Worm (Caenorhabditis elegans) whole organism, young adult: ENCODE measurements around the gene cthd-1.

Experiments
- B0019.2 ChIP-seq: fragments of 200-800 bp; sonication (Bioruptor generic); conservative IDR thresholded peaks from 2 replicates; pipeline ENCODE4 v1.3.6; 2022; ENCODE audit warnings: missing genetic modification reagents, missing genetic modification characterization, missing compliant biosample characterization
- B0035.1 ChIP-seq: sonication (generic microtip); optimal IDR thresholded peaks from 2 replicates; lab custom pipeline; 2016; ENCODE audit warnings: missing genetic modification characterization, mild to moderate bottlenecking, missing compliant biosample characterization, missing genotype, missing genetic modification reagents
- C06A6.2 ChIP-seq: fragments of 200-800 bp; sonication (Bioruptor generic); conservative IDR thresholded peaks from 2 replicates; pipeline ENCODE4 v1.3.6; 2022; ENCODE audit warnings: missing genetic modification characterization, missing compliant biosample characterization
- C17E4.6 ChIP-seq: fragments of 200-800 bp; sonication (Bioruptor generic); IDR thresholded peaks from 2 replicates; pipeline ENCODE4 v1.3.6; 2022; ENCODE audit warnings: missing genetic modification reagents, missing genetic modification characterization, missing compliant biosample characterization
- D2030.7 ChIP-seq: fragments of 200-800 bp; sonication (Bioruptor generic); IDR thresholded peaks from 2 replicates; pipeline ENCODE4 v1.3.6; 2022; ENCODE audit warnings: missing genetic modification reagents, missing genetic modification characterization, missing compliant biosample characterization
- F22D6.2 ChIP-seq: sonication (generic microtip); optimal IDR thresholded peaks from 2 replicates; lab custom pipeline; 2016; ENCODE audit warnings: mild to moderate bottlenecking, missing genetic modification characterization, missing compliant biosample characterization
- F33H1.4 ChIP-seq: fragments of 200-800 bp; sonication (Bioruptor generic); IDR thresholded peaks from 2 replicates; pipeline ENCODE4 v1.3.6; 2022; ENCODE audit warnings: missing genetic modification reagents, missing genetic modification characterization, missing compliant biosample characterization
- F37B4.10 ChIP-seq: fragments of 200-800 bp; sonication (Bioruptor generic); IDR thresholded peaks from 2 replicates; pipeline ENCODE4 v1.3.6; 2022; ENCODE audit warnings: missing genetic modification characterization, missing compliant biosample characterization
- F39B2.1 ChIP-seq: fragments of 200-800 bp; sonication (Bioruptor generic); IDR thresholded peaks from 2 replicates; pipeline ENCODE4 v1.3.6; 2022; ENCODE audit warnings: missing genetic modification reagents, missing genetic modification characterization, missing compliant biosample characterization
- F52B5.7 ChIP-seq: sonication (generic microtip); optimal IDR thresholded peaks from 2 replicates; lab custom pipeline; 2016; ENCODE audit warnings: mild to moderate bottlenecking, missing genetic modification characterization, missing compliant biosample characterization
- F57A8.1 ChIP-seq: fragments of 200-800 bp; sonication (Bioruptor generic); optimal IDR thresholded peaks from 2 replicates; lab custom pipeline; 2018; ENCODE audit warnings: mild to moderate bottlenecking, missing genetic modification characterization, moderate library complexity, missing compliant biosample characterization
- K12H6.12 ChIP-seq: fragments of 200-800 bp; sonication (Bioruptor generic); optimal IDR thresholded peaks from 2 replicates; lab custom pipeline; 2018; ENCODE audit warnings: mild to moderate bottlenecking, missing genetic modification characterization, missing compliant biosample characterization
- T26A5.8 ChIP-seq: sonication (generic microtip); optimal IDR thresholded peaks from 2 replicates; lab custom pipeline; 2016; ENCODE audit warnings: missing genetic modification characterization, missing compliant biosample characterization
- Y56A3A.18 ChIP-seq: fragments of 200-800 bp; sonication (Bioruptor generic); IDR thresholded peaks from 2 replicates; pipeline ENCODE4 v1.3.6; 2022; ENCODE audit warnings: missing genetic modification reagents, missing genetic modification characterization, missing compliant biosample characterization
- Y67H2A.10 ChIP-seq: fragments of 200-800 bp; sonication (Bioruptor generic); conservative IDR thresholded peaks from 2 replicates; pipeline ENCODE4 v1.3.6; 2022; ENCODE audit warnings: missing genetic modification reagents, missing genetic modification characterization, missing compliant biosample characterization
- Y79H2A.3 ChIP-seq: fragments of 200-800 bp; sonication (Bioruptor generic); conservative IDR thresholded peaks from 2 replicates; pipeline ENCODE4 v1.3.6; 2022; ENCODE audit warnings: missing genetic modification reagents, missing genetic modification characterization, missing compliant biosample characterization
- athp-1 ChIP-seq: sonication (generic microtip); optimal IDR thresholded peaks from 2 replicates; lab custom pipeline; 2017; ENCODE audit warnings: mild to moderate bottlenecking, missing genetic modification characterization, missing compliant biosample characterization
- attf-5 ChIP-seq: fragments of 200-800 bp; sonication (Bioruptor generic); optimal IDR thresholded peaks from 2 replicates; lab custom pipeline; 2018; ENCODE audit warnings: mild to moderate bottlenecking, missing genetic modification characterization, missing compliant biosample characterization
- bed-1 ChIP-seq: fragments of 200-800 bp; sonication (Bioruptor generic); IDR thresholded peaks from 2 replicates; pipeline ENCODE4 v1.3.6; 2022; ENCODE audit warnings: missing genetic modification reagents, missing genetic modification characterization, missing compliant biosample characterization
- ccch-3 ChIP-seq: fragments of 200-800 bp; sonication (Bioruptor generic); optimal IDR thresholded peaks from 2 replicates; lab custom pipeline; 2018; ENCODE audit warnings: mild to moderate bottlenecking, missing genetic modification characterization, missing compliant biosample characterization
- cebp-2 ChIP-seq: fragments of 200-800 bp; sonication (Bioruptor generic); IDR thresholded peaks from 2 replicates; pipeline ENCODE4 v1.3.6; 2022; ENCODE audit warnings: missing genetic modification characterization, missing compliant biosample characterization
- ceh-40 ChIP-seq: fragments of 200-800 bp; sonication (Bioruptor generic); IDR thresholded peaks from 2 replicates; pipeline ENCODE4 v1.3.6; 2022; ENCODE audit warnings: missing genetic modification characterization, missing compliant biosample characterization
- die-1 ChIP-seq: sonication (generic microtip); optimal IDR thresholded peaks from 2 replicates; lab custom pipeline; 2016; ENCODE audit warnings: missing genotype, mild to moderate bottlenecking, missing genetic modification characterization, missing compliant biosample characterization
- egl-18 ChIP-seq: fragments of 200-800 bp; sonication (Bioruptor generic); IDR thresholded peaks from 2 replicates; pipeline ENCODE4 v1.3.6; 2022; ENCODE audit warnings: missing genetic modification reagents, missing genetic modification characterization, missing compliant biosample characterization
- egl-44 ChIP-seq: fragments of 200-800 bp; sonication (Bioruptor generic); IDR thresholded peaks from 2 replicates; pipeline ENCODE4 v1.3.6; 2022; ENCODE audit warnings: missing genetic modification reagents, missing genetic modification characterization, missing compliant biosample characterization
- hmg-20 ChIP-seq: fragments of 200-800 bp; sonication (Bioruptor generic); IDR thresholded peaks from 2 replicates; pipeline ENCODE4 v1.3.6; 2022; ENCODE audit warnings: missing genetic modification reagents, missing genetic modification characterization, missing compliant biosample characterization
- hrde-1 ChIP-seq: sonication (generic microtip); optimal IDR thresholded peaks from 2 replicates; lab custom pipeline; 2016; ENCODE audit warnings: missing genetic modification characterization, mild to moderate bottlenecking, missing compliant biosample characterization, moderate library complexity, missing genotype, missing genetic modification reagents, borderline replicate concordance
- hsf-1 ChIP-seq: fragments of 200-800 bp; sonication (Bioruptor generic); IDR thresholded peaks from 2 replicates; pipeline ENCODE4 v1.3.6; 2022; ENCODE audit warnings: missing genetic modification reagents, missing genetic modification characterization, missing compliant biosample characterization
- lag-1 ChIP-seq: fragments of 200-800 bp; sonication (Bioruptor generic); IDR thresholded peaks from 2 replicates; pipeline ENCODE4 v1.3.6; 2022; ENCODE audit warnings: missing genetic modification reagents, missing genetic modification characterization, missing compliant biosample characterization
- let-607 ChIP-seq, 2 experiments: fragments of 200-800 bp in 1 of 2; sonication (Bioruptor generic) in 1 of 2; sonication (generic microtip) in 1 of 2; optimal IDR thresholded peaks; 2 replicates each; lab custom pipeline; 2016 to 2018; ENCODE audit warnings: mild to moderate bottlenecking in 2 of 2, missing compliant biosample characterization in 2 of 2, missing genetic modification characterization in 2 of 2, moderate library complexity in 2 of 2, missing genotype in 1 of 2
- lin-26 ChIP-seq: fragments of 200-800 bp; sonication (Bioruptor generic); IDR thresholded peaks from 2 replicates; pipeline ENCODE4 v1.3.6; 2022; ENCODE audit warnings: missing genetic modification reagents, missing genetic modification characterization, missing compliant biosample characterization
- lin-35 ChIP-seq, 3 experiments: fragments of 150-350 bp in 2 of 3; sonication (generic microtip) in 1 of 3; optimal IDR thresholded peaks; 2 replicates each; lab custom pipeline; 2014 to 2018; ENCODE audit warnings: missing biosample characterization in 3 of 3, missing genetic modification characterization in 3 of 3, missing genetic modification reagents in 3 of 3
- lin-40 ChIP-seq: sonication (generic microtip); optimal IDR thresholded peaks from 2 replicates; lab custom pipeline; 2016; ENCODE audit warnings: missing genetic modification characterization, mild to moderate bottlenecking, missing compliant biosample characterization, missing genotype, missing genetic modification reagents
- madf-10 ChIP-seq: sonication (generic microtip); optimal IDR thresholded peaks from 2 replicates; lab custom pipeline; 2016; ENCODE audit warnings: mild to moderate bottlenecking, missing genetic modification characterization, missing compliant biosample characterization
- madf-6 ChIP-seq: fragments of 200-800 bp; sonication (Bioruptor generic); IDR thresholded peaks from 2 replicates; pipeline ENCODE4 v1.3.6; 2022; ENCODE audit warnings: missing genetic modification reagents, missing genetic modification characterization, missing compliant biosample characterization
- mel-28 ChIP-seq: sonication (generic microtip); optimal IDR thresholded peaks from 2 replicates; lab custom pipeline; 2016; ENCODE audit warnings: borderline replicate concordance, mild to moderate bottlenecking, missing genetic modification characterization, missing compliant biosample characterization
- mes-4 ChIP-seq: sonication (generic microtip); optimal IDR thresholded peaks from 2 replicates; lab custom pipeline; 2016; ENCODE audit warnings: missing genotype, missing genetic modification characterization, missing compliant biosample characterization
- nhr-179 ChIP-seq: sonication (generic microtip); optimal IDR thresholded peaks from 2 replicates; lab custom pipeline; 2016; ENCODE audit warnings: mild to moderate bottlenecking, missing genetic modification characterization, missing compliant biosample characterization
- nhr-27 ChIP-seq: fragments of 200-800 bp; sonication (Bioruptor generic); optimal IDR thresholded peaks from 2 replicates; lab custom pipeline; 2018; ENCODE audit warnings: mild to moderate bottlenecking, missing genetic modification characterization, moderate library complexity, missing compliant biosample characterization
- pbrm-1 ChIP-seq: fragments of 200-800 bp; sonication (Bioruptor generic); IDR thresholded peaks from 2 replicates; pipeline ENCODE4 v1.3.6; 2022; ENCODE audit warnings: missing genetic modification reagents, missing genetic modification characterization, missing compliant biosample characterization
- pha-4 ChIP-seq: fragments of 150-350 bp; sonication (generic microtip); optimal IDR thresholded peaks from 2 replicates; lab custom pipeline; 2014; ENCODE audit warnings: missing biosample characterization, missing genetic modification reagents, missing genetic modification characterization
- rcor-1 ChIP-seq: fragments of 200-800 bp; sonication (Bioruptor generic); IDR thresholded peaks from 2 replicates; pipeline ENCODE4 v1.3.6; 2022; ENCODE audit warnings: missing genetic modification reagents, missing genetic modification characterization, missing compliant biosample characterization
- repo-1 ChIP-seq: sonication (generic microtip); optimal IDR thresholded peaks from 2 replicates; lab custom pipeline; 2017; ENCODE audit warnings: mild to moderate bottlenecking, missing genetic modification characterization, missing compliant biosample characterization
- sea-2 ChIP-seq: fragments of 200-800 bp; sonication (Bioruptor generic); IDR thresholded peaks from 2 replicates; pipeline ENCODE4 v1.3.6; 2022; ENCODE audit warnings: missing genetic modification characterization, missing compliant biosample characterization
- somi-1 ChIP-seq: fragments of 200-800 bp; sonication (Bioruptor generic); optimal IDR thresholded peaks from 2 replicates; lab custom pipeline; 2018; ENCODE audit warnings: mild to moderate bottlenecking, missing genetic modification characterization, missing compliant biosample characterization
- tlf-1 ChIP-seq: fragments of 200-800 bp; sonication (Bioruptor generic); optimal IDR thresholded peaks from 2 replicates; lab custom pipeline; 2018; ENCODE audit warnings: mild to moderate bottlenecking, missing genetic modification characterization, missing compliant biosample characterization
- unc-130 ChIP-seq: sonication (generic microtip); optimal IDR thresholded peaks from 2 replicates; lab custom pipeline; 2016; ENCODE audit warnings: missing genetic modification reagents, missing genetic modification characterization, missing compliant biosample characterization
- zim-3 ChIP-seq: sonication (generic microtip); optimal IDR thresholded peaks from 2 replicates; lab custom pipeline; 2017; ENCODE audit warnings: mild to moderate bottlenecking, missing genetic modification characterization, moderate library complexity, missing compliant biosample characterization
- ztf-28 ChIP-seq: fragments of 200-800 bp; sonication (Bioruptor generic); IDR thresholded peaks from 2 replicates; pipeline ENCODE4 v1.3.6; 2022; ENCODE audit warnings: missing genetic modification reagents, missing genetic modification characterization, missing compliant biosample characterization

The cthd-1 gene

ce11 chrV:9689364-9689763 lies 11.3 kb downstream of the cthd-1 start (continued):
- TF ChIP-seq lin-35 (GFP tag; optimal IDR thresholded peaks at IDR 0.05; lab: Kevin White, UChicago), result no peak
- no peak for TF ChIP-seq egl-44 (GFP tag; lab: Robert Waterston, UW)
- no peak for TF ChIP-seq K12H6.12 (tag; lab: Kevin White, UChicago)
- no peak for TF ChIP-seq repo-1 (tag; lab: Kevin White, UChicago)
- no peak for TF ChIP-seq unc-130
- no peak for TF ChIP-seq D2030.7 (GFP tag; lab: Robert Waterston, UW)
- no peak for TF ChIP-seq Y67H2A.10 (GFP tag; lab: Robert Waterston, UW)
- no peak for TF ChIP-seq Y56A3A.18 (GFP tag; lab: Robert Waterston, UW)
- TF ChIP-seq lin-40 (tag; lab: Kevin White, UChicago), result no peak
- no peak for TF ChIP-seq mes-4 (tag; lab: Kevin White, UChicago)
- TF ChIP-seq Y79H2A.3 (GFP tag; lab: Robert Waterston, UW), result peak; percentile 83; the same call in 1 of the 2 replicates
- TF ChIP-seq hmg-20 (GFP tag; lab: Robert Waterston, UW), result no peak
- no peak for TF ChIP-seq madf-10 (tag; lab: Kevin White, UChicago)
- no peak for TF ChIP-seq F33H1.4 (GFP tag; lab: Robert Waterston, UW)
- no peak for TF ChIP-seq sea-2
- TF ChIP-seq F57A8.1 (GFP tag; lab: Kevin White, UChicago), result no peak
- no peak for TF ChIP-seq nhr-27 (tag; lab: Kevin White, UChicago)
- no peak for TF ChIP-seq attf-5
- no peak for TF ChIP-seq B0035.1 (tag; lab: Kevin White, UChicago)
- TF ChIP-seq die-1, result no peak
- TF ChIP-seq C17E4.6 (GFP tag; lab: Robert Waterston, UW), result peak; percentile 28; the same call in 1 of the 2 replicates
- TF ChIP-seq let-607 (tag; optimal IDR thresholded peaks at IDR 0.05; lab: Kevin White, UChicago), result peak in 1 of 2 experiments; percentile 1
- peak; percentile 67 for TF ChIP-seq madf-6 (GFP tag; lab: Robert Waterston, UW)
- TF ChIP-seq lag-1, result no peak
- TF ChIP-seq tlf-1, result peak; percentile 26
- TF ChIP-seq somi-1 (GFP tag; lab: Kevin White, UChicago), result no peak
- TF ChIP-seq F37B4.10, result no peak
- no peak for TF ChIP-seq bed-1 (GFP tag; lab: Robert Waterston, UW)
- no peak for TF ChIP-seq mel-28
- TF ChIP-seq hsf-1 (GFP tag; lab: Robert Waterston, UW), result peak; percentile 44; the same call in 1 of the 2 replicates
- TF ChIP-seq pbrm-1 (GFP tag; lab: Robert Waterston, UW), result 0 out of 2 replicates have a peak, but pooled peaks have one; percentile 28
- TF ChIP-seq hrde-1 (tag; lab: Kevin White, UChicago), result no peak
- TF ChIP-seq F39B2.1 (GFP tag; lab: Robert Waterston, UW), result no peak
- no peak for TF ChIP-seq cebp-2 (GFP tag; lab: Robert Waterston, UW)
- TF ChIP-seq C06A6.2 (GFP tag; lab: Robert Waterston, UW), result no peak
- no peak for TF ChIP-seq B0019.2 (GFP tag; lab: Robert Waterston, UW)
- no peak for TF ChIP-seq egl-18 (GFP tag; lab: Robert Waterston, UW)
- peak; percentile 57 for TF ChIP-seq F52B5.7 (tag; lab: Kevin White, UChicago)
- 0 out of 2 replicates have a peak, but pooled peaks have one; percentile 28 for TF ChIP-seq lin-26 (GFP tag; lab: Robert Waterston, UW)
- peak; percentile 25; the same call in 1 of the 2 replicates for TF ChIP-seq rcor-1 (GFP tag; lab: Robert Waterston, UW)
- TF ChIP-seq pha-4 (tag; lab: Kevin White, UChicago), result no peak
- TF ChIP-seq zim-3 (tag; lab: Kevin White, UChicago), result no peak
- no peak for TF ChIP-seq F22D6.2 (tag; lab: Kevin White, UChicago)
- TF ChIP-seq nhr-179 (tag; lab: Kevin White, UChicago), result no peak
- TF ChIP-seq athp-1, result peak; percentile 36
- no peak for TF ChIP-seq ceh-40 (GFP tag; lab: Robert Waterston, UW)
- no peak for TF ChIP-seq ztf-28 (GFP tag; lab: Robert Waterston, UW)
- no peak for TF ChIP-seq ccch-3 (GFP tag; lab: Kevin White, UChicago)
- TF ChIP-seq T26A5.8 (tag; lab: Kevin White, UChicago), result no peak
